Fruit fly (Drosophila melanogaster) whole organism, embryonic: ENCODE data around the gene CG10301.

Source experiments
- CG10147 ChIP-seq: fragments of 200-800 bp; sonication (Bioruptor generic); optimal IDR thresholded peaks from 2 replicates; lab custom pipeline; 2019; ENCODE audit warnings: missing biosample characterization, mild to moderate bottlenecking, missing genetic modification characterization, moderate library complexity
- CG10654 ChIP-seq: fragments of 200-800 bp; sonication (Bioruptor generic); optimal IDR thresholded peaks from 2 replicates; lab custom pipeline; 2016; ENCODE audit warnings: missing biosample characterization, missing genetic modification characterization
- CG11085 ChIP-seq: fragments of 200-800 bp; sonication (Bioruptor generic); IDR thresholded peaks from 2 replicates; pipeline ENCODE4 v1.3.6; 2022; ENCODE audit warnings: missing biosample characterization, missing genetic modification characterization
- CG11093 ChIP-seq: fragments of 200-800 bp; sonication (Bioruptor generic); IDR thresholded peaks from 3 replicates; pipeline ENCODE4 v1.3.6; 2022; ENCODE audit warnings: missing biosample characterization, missing genetic modification characterization
- CG12744 ChIP-seq: fragments of 200-800 bp; sonication (Bioruptor generic); optimal IDR thresholded peaks from 2 replicates; lab custom pipeline; 2016; ENCODE audit warnings: missing biosample characterization, missing genetic modification characterization
- CG14710 ChIP-seq: fragments of 200-800 bp; sonication (Bioruptor generic); optimal IDR thresholded peaks from 3 replicates; lab custom pipeline; 2019; ENCODE audit warnings: missing biosample characterization, mild to moderate bottlenecking, missing genetic modification characterization, moderate library complexity
- CG15696 ChIP-seq: fragments of 200-800 bp; sonication (Bioruptor generic); optimal IDR thresholded peaks from 2 replicates; lab custom pipeline; 2019; ENCODE audit warnings: missing biosample characterization, mild to moderate bottlenecking, missing genetic modification characterization, moderate library complexity
- CG1602 ChIP-seq: fragments of 200-800 bp; sonication (Bioruptor generic); optimal IDR thresholded peaks from 3 replicates; lab custom pipeline; 2016; ENCODE audit warnings: missing biosample characterization, missing genetic modification characterization
- CG17186 ChIP-seq: fragments of 200-800 bp; sonication (Bioruptor generic); optimal IDR thresholded peaks from 3 replicates; lab custom pipeline; 2017; ENCODE audit warnings: missing biosample characterization, missing genetic modification reagents, missing genetic modification characterization
- CG17359 ChIP-seq: fragments of 200-800 bp; sonication (Bioruptor generic); optimal IDR thresholded peaks from 3 replicates; lab custom pipeline; 2018; ENCODE audit warnings: missing biosample characterization, mild to moderate bottlenecking, missing genetic modification characterization, moderate library complexity
- CG2202 ChIP-seq: fragments of 200-800 bp; sonication (Bioruptor generic); optimal IDR thresholded peaks from 2 replicates; lab custom pipeline; 2018; ENCODE audit warnings: missing biosample characterization, mild to moderate bottlenecking, missing genetic modification characterization
- CG32532 ChIP-seq: fragments of 200-800 bp; sonication (Bioruptor generic); IDR thresholded peaks from 2 replicates; pipeline ENCODE4 v1.3.6; 2022; ENCODE audit warnings: missing biosample characterization, missing genetic modification characterization
- CG4328 ChIP-seq: fragments of 200-800 bp; sonication (Bioruptor generic); optimal IDR thresholded peaks from 3 replicates; lab custom pipeline; 2017; ENCODE audit warnings: missing biosample characterization, missing genetic modification reagents, missing genetic modification characterization
- CG7839 ChIP-seq: fragments of 200-800 bp; sonication (Bioruptor generic); optimal IDR thresholded peaks from 3 replicates; lab custom pipeline; 2018; ENCODE audit warnings: missing biosample characterization, mild to moderate bottlenecking, missing genetic modification characterization, moderate library complexity
- CG8290 ChIP-seq, 3 experiments: fragments of 200-800 bp; sonication (Bioruptor generic); optimal IDR thresholded peaks; 2 replicates each; lab custom pipeline; 2016 to 2019; ENCODE audit warnings: missing biosample characterization in 3 of 3, missing genetic modification characterization in 3 of 3, mild to moderate bottlenecking in 2 of 3, moderate library complexity in 1 of 3
- CG8478 ChIP-seq: fragments of >200 bp; optimal IDR thresholded peaks from 2 replicates; lab custom pipeline; 2018
- CG8924 ChIP-seq: fragments of 200-800 bp; optimal IDR thresholded peaks from 3 replicates; lab custom pipeline; 2019; ENCODE audit warnings: missing biosample characterization, mild to moderate bottlenecking, missing genetic modification characterization, moderate library complexity
- CG9215 ChIP-seq: fragments of 200-800 bp; sonication (Bioruptor generic); IDR thresholded peaks from 2 replicates; pipeline ENCODE4 v1.3.6; 2022; ENCODE audit warnings: missing biosample characterization, missing genetic modification characterization
- CG9437 ChIP-seq: fragments of 200-800 bp; sonication (Bioruptor generic); optimal IDR thresholded peaks from 2 replicates; lab custom pipeline; 2018; ENCODE audit warnings: missing biosample characterization, mild to moderate bottlenecking, missing genetic modification characterization
- Doc2 ChIP-seq: fragments of 200-800 bp; sonication (Bioruptor generic); IDR thresholded peaks from 2 replicates; pipeline ENCODE4 v1.3.6; 2022; ENCODE audit warnings: missing biosample characterization, missing genetic modification characterization
- E2f2 ChIP-seq: fragments of 200-800 bp; sonication (Bioruptor generic); IDR thresholded peaks from 2 replicates; pipeline ENCODE4 v1.3.6; 2022; ENCODE audit warnings: missing biosample characterization, missing genetic modification characterization
- HHEX ChIP-seq: fragments of 200-800 bp; sonication (Bioruptor generic); optimal IDR thresholded peaks from 3 replicates; lab custom pipeline; 2017; ENCODE audit warnings: missing biosample characterization, mild to moderate bottlenecking, missing genetic modification characterization, missing genetic modification reagents
- HLH3B ChIP-seq: fragments of 200-800 bp; sonication (Bioruptor generic); IDR thresholded peaks from 2 replicates; pipeline ENCODE4 v1.3.6; 2022; ENCODE audit warnings: missing biosample characterization, missing genetic modification characterization
- HLHmδ ChIP-seq: fragments of 200-800 bp; sonication (Bioruptor generic); optimal IDR thresholded peaks from 2 replicates; lab custom pipeline; 2018; ENCODE audit warnings: missing biosample characterization, mild to moderate bottlenecking, missing genetic modification characterization, moderate library complexity
- Ptx1 ChIP-seq: fragments of 200-800 bp; sonication (Bioruptor generic); IDR thresholded peaks from 2 replicates; pipeline ENCODE4 v1.3.6; 2022; ENCODE audit warnings: missing biosample characterization, missing genetic modification characterization
- Ravus ChIP-seq: fragments of 200-800 bp; sonication (Bioruptor generic); IDR thresholded peaks from 2 replicates; pipeline ENCODE4 v1.3.6; 2022; ENCODE audit warnings: missing biosample characterization, missing genetic modification characterization
- Six4 ChIP-seq: fragments of 200-800 bp; sonication (Bioruptor generic); optimal IDR thresholded peaks from 2 replicates; lab custom pipeline; 2016; ENCODE audit warnings: missing biosample characterization, missing genetic modification characterization
- TFAM ChIP-seq: fragments of 200-800 bp; sonication (Bioruptor generic); optimal IDR thresholded peaks from 2 replicates; lab custom pipeline; 2017; ENCODE audit warnings: missing biosample characterization, missing genetic modification characterization, inconsistent platforms
- Taf1 ChIP-seq: fragments of 200-800 bp; sonication (Bioruptor generic); IDR thresholded peaks from 2 replicates; pipeline ENCODE4 v1.3.6; 2022; ENCODE audit warnings: missing biosample characterization, missing genetic modification characterization
- ab ChIP-seq: fragments of 200-800 bp; sonication (Bioruptor generic); optimal IDR thresholded peaks from 2 replicates; lab custom pipeline; 2016; ENCODE audit warnings: missing biosample characterization, missing genetic modification characterization
- ara ChIP-seq: fragments of 200-800 bp; sonication (Bioruptor generic); IDR thresholded peaks from 2 replicates; pipeline ENCODE4 v1.3.6; 2022; ENCODE audit warnings: missing biosample characterization, missing genetic modification characterization
- br ChIP-seq: fragments of >200 bp; optimal IDR thresholded peaks from 2 replicates; lab custom pipeline; 2017
- bsh ChIP-seq, 2 experiments: fragments of 200-800 bp; sonication (Bioruptor generic); optimal IDR thresholded peaks; 2 replicates each; lab custom pipeline; 2017 to 2018; ENCODE audit warnings: mild to moderate bottlenecking in 2 of 2, missing biosample characterization in 2 of 2, missing genetic modification characterization in 2 of 2, moderate library complexity in 1 of 2
- crp ChIP-seq, 2 experiments: fragments of 200-800 bp; sonication (Bioruptor generic); optimal IDR thresholded peaks; 2 replicates in 1 of 2; 3 replicates in 1 of 2; lab custom pipeline; 2017; ENCODE audit warnings: missing biosample characterization in 2 of 2, missing genetic modification characterization in 2 of 2, mild to moderate bottlenecking in 1 of 2, moderate library complexity in 1 of 2
- ftz-f1 ChIP-seq: fragments of 200-800 bp; sonication (Bioruptor generic); optimal IDR thresholded peaks from 2 replicates; lab custom pipeline; 2016; ENCODE audit warnings: missing biosample characterization, missing genetic modification characterization
- gro ChIP-seq: fragments of 200-800 bp; sonication (Bioruptor generic); optimal IDR thresholded peaks from 2 replicates; lab custom pipeline; 2016; ENCODE audit warnings: missing biosample characterization, missing genetic modification characterization
- jumu ChIP-seq: fragments of 200-800 bp; sonication (Bioruptor generic); optimal IDR thresholded peaks from 3 replicates; lab custom pipeline; 2016; ENCODE audit warnings: missing biosample characterization, missing genetic modification characterization
- kay ChIP-seq: fragments of 200-800 bp; sonication (Bioruptor generic); optimal IDR thresholded peaks from 2 replicates; lab custom pipeline; 2016; ENCODE audit warnings: missing biosample characterization, missing genetic modification characterization
- lov ChIP-seq, 2 experiments: fragments of 200-800 bp in 1 of 2; fragments of >200 bp in 1 of 2; sonication (Bioruptor generic) in 1 of 2; IDR thresholded peaks in 1 of 2; optimal IDR thresholded peaks in 1 of 2; 2 replicates in 1 of 2; 3 replicates in 1 of 2; pipeline versions ENCODE4 v1.3.6 to Lab custom; 2017 to 2022; ENCODE audit warnings: missing biosample characterization in 1 of 2, missing genetic modification characterization in 1 of 2
- mam ChIP-seq: fragments of 200-800 bp; sonication (Bioruptor generic); optimal IDR thresholded peaks from 3 replicates; lab custom pipeline; 2016; ENCODE audit warnings: missing biosample characterization, missing genetic modification characterization
- p53 ChIP-seq: fragments of 200-800 bp; sonication (Bioruptor generic); optimal IDR thresholded peaks from 2 replicates; lab custom pipeline; 2016; ENCODE audit warnings: missing biosample characterization, missing genetic modification characterization
- phol ChIP-seq: fragments of 200-800 bp; sonication (Bioruptor generic); optimal IDR thresholded peaks from 3 replicates; lab custom pipeline; 2018; ENCODE audit warnings: missing biosample characterization, mild to moderate bottlenecking, missing genetic modification characterization, moderate library complexity
- pita ChIP-seq: fragments of 200-800 bp; sonication (Bioruptor generic); optimal IDR thresholded peaks from 2 replicates; lab custom pipeline; 2017; ENCODE audit warnings: missing biosample characterization, mild to moderate bottlenecking, missing genetic modification characterization
- sd ChIP-seq: fragments of 200-800 bp; sonication (Bioruptor generic); optimal IDR thresholded peaks from 3 replicates; lab custom pipeline; 2018; ENCODE audit warnings: missing biosample characterization, mild to moderate bottlenecking, missing genetic modification characterization, moderate library complexity
- slbo ChIP-seq: fragments of 200-800 bp; sonication (Bioruptor generic); IDR thresholded peaks from 2 replicates; pipeline ENCODE4 v1.3.6; 2022; ENCODE audit warnings: missing biosample characterization, missing genetic modification characterization
- sob ChIP-seq: fragments of 200-800 bp; sonication (Bioruptor generic); IDR thresholded peaks from 2 replicates; pipeline ENCODE4 v1.3.6; 2022; ENCODE audit warnings: missing biosample characterization, missing genetic modification characterization
- trem ChIP-seq: fragments of 200-800 bp; optimal IDR thresholded peaks from 3 replicates; lab custom pipeline; 2019; ENCODE audit warnings: missing biosample characterization, mild to moderate bottlenecking, missing genetic modification characterization, moderate library complexity
- zen2 ChIP-seq: fragments of 200-800 bp; sonication (Bioruptor generic); IDR thresholded peaks from 3 replicates; pipeline ENCODE4 v1.3.6; 2022; ENCODE audit warnings: missing biosample characterization, missing genetic modification characterization; ENCODE audit not compliant: partially characterized antibody
- zf30C ChIP-seq: fragments of 200-800 bp; sonication (Bioruptor generic); optimal IDR thresholded peaks from 3 replicates; lab custom pipeline; 2018; ENCODE audit warnings: missing biosample characterization, mild to moderate bottlenecking, missing genetic modification characterization

CG10301 gene

dm6 chr3R:23678349-23679193 lies 31.4 kb upstream of the CG10301 start, which contains the start of gene GILT2 (continued):
- TF ChIP-seq CG15696 (tag; lab: Kevin White, UChicago) (peak; percentile 91), jumu (GFP tag; lab: Kevin White, UChicago) (no peak), ara (GFP tag; lab: Robert Waterston, UW) (peak; percentile 92), kay (GFP tag; lab: Kevin White, UChicago) (peak; percentile 76), zen2 (GFP tag; lab: Robert Waterston, UW) (no peak), CG14710 (tag; lab: Kevin White, UChicago) (peak; percentile 90), CG4328 (GFP tag; lab: Kevin White, UChicago) (peak; percentile 82), HLHmδ (GFP tag; lab: Kevin White, UChicago) (no peak), ftz-f1 (GFP tag; lab: Kevin White, UChicago) (peak; percentile 43), sd (peak; percentile 78), ab (GFP tag; lab: Kevin White, UChicago) (peak; percentile 10), CG9215 (peak; percentile 83), p53 (GFP tag; lab: Kevin White, UChicago) (no peak), HHEX (GFP tag; lab: Kevin White, UChicago) (peak; percentile 92), CG8478 (no peak), E2f2 (GFP tag; lab: Robert Waterston, UW) (peak; percentile 78), CG11093 (GFP tag; lab: Robert Waterston, UW) (peak; percentile 84), phol (tag; lab: Kevin White, UChicago) (peak; percentile 93), CG8290 (GFP tag; optimal IDR thresholded peaks at IDR 0.05; lab: Kevin White, UChicago) (peak; percentile 68), CG8290 (tag; optimal IDR thresholded peaks at IDR 0.05; lab: Kevin White, UChicago) (peak; percentile 1 to 68), gro (GFP tag; lab: Kevin White, UChicago) (no peak), sob (GFP tag; lab: Robert Waterston, UW) (peak; percentile 91), CG17186 (GFP tag; lab: Kevin White, UChicago) (peak; percentile 29), Doc2 (GFP tag; lab: Robert Waterston, UW) (no peak), crp (GFP tag; optimal IDR thresholded peaks at IDR 0.05; lab: Kevin White, UChicago) (peak in 1 of 2 experiments; percentile 59), slbo (GFP tag; lab: Robert Waterston, UW) (peak; percentile 94), CG2202 (tag; lab: Kevin White, UChicago) (peak; percentile 85), mam (GFP tag; lab: Kevin White, UChicago) (peak; percentile 75), trem (tag; lab: Kevin White, UChicago) (peak; percentile 73), Ptx1 (GFP tag; lab: Robert Waterston, UW) (peak; percentile 95), CG10654 (peak; percentile 78), CG12744 (GFP tag; lab: Kevin White, UChicago) (peak; percentile 49), CG17359 (tag; lab: Kevin White, UChicago) (peak; percentile 94), br (no peak), lov (optimal IDR thresholded peaks at IDR 0.05; lab: Kevin White, UChicago) (no peak), lov (GFP tag; IDR thresholded peaks at IDR 0.05; lab: Robert Waterston, UW) (peak; percentile 89), bsh (GFP tag; optimal IDR thresholded peaks at IDR 0.05; lab: Kevin White, UChicago) (peak in 1 of 2 experiments; percentile 94), CG7839 (tag; lab: Kevin White, UChicago) (peak; percentile 95), CG1602 (peak; percentile 85), Ravus (GFP tag; lab: Robert Waterston, UW) (peak; percentile 83), HLH3B (GFP tag; lab: Robert Waterston, UW) (peak; percentile 91), CG32532 (GFP tag; lab: Robert Waterston, UW) (peak; percentile 89), zf30C (GFP tag; lab: Kevin White, UChicago) (no peak), pita (GFP tag; lab: Kevin White, UChicago) (no peak), CG8924 (tag; lab: Kevin White, UChicago) (peak; percentile 92), TFAM (peak; percentile 34), CG9437 (GFP tag; lab: Kevin White, UChicago) (peak; percentile 80), CG11085 (GFP tag; lab: Robert Waterston, UW) (peak; percentile 72), Taf1 (GFP tag; lab: Robert Waterston, UW) (peak; percentile 72), CG10147 (GFP tag; lab: Kevin White, UChicago) (peak; percentile 90), Six4 (GFP tag; lab: Kevin White, UChicago) (peak; percentile 83)
